Worm (Caenorhabditis elegans) whole organism, L4/young adult: ENCODE data around the gene C01G10.7.

Experiments
- W03F9.2 ChIP-seq: fragments of 150-350 bp; optimal IDR thresholded peaks from 2 replicates; lab custom pipeline; 2014; ENCODE audit warnings: missing biosample characterization, missing genetic modification characterization
- dao-5 ChIP-seq: sonication (generic microtip); optimal IDR thresholded peaks from 2 replicates; lab custom pipeline; 2016; ENCODE audit warnings: missing genotype, missing genetic modification characterization, moderate library complexity, missing compliant biosample characterization
- him-1 ChIP-seq: sonication (generic microtip); optimal IDR thresholded peaks from 2 replicates; lab custom pipeline; 2016; ENCODE audit warnings: missing genotype, missing genetic modification reagents, missing genetic modification characterization, missing compliant biosample characterization

Gene C01G10.7

ce11 chrV:15127413-15127812 is 41.9 kb downstream of the C01G10.7 start, which contains the start of gene srj-27:
Gene srj-27 (minus strand): TSS chrV:15127513.
- TF ChIP-seq him-1 (no peak), dao-5 (tag; lab: Kevin White, UChicago) (no peak), W03F9.2 (tag; lab: Kevin White, UChicago) (no peak)

ce11 chrV:15127955-15128354 is 42.4 kb downstream of the C01G10.7 start, which contains the start of gene srr-7:
Gene srr-7 (plus strand): TSS chrV:15128255.
- TF ChIP-seq W03F9.2 (tag; lab: Kevin White, UChicago) (no peak), him-1 (no peak), dao-5 (tag; lab: Kevin White, UChicago) (no peak)

ce11 chrV:15132423-15132822 is 46.9 kb downstream of the C01G10.7 start, which contains the start of gene str-171:
Gene str-171 (minus strand): TSS chrV:15132523.
- TF ChIP-seq dao-5 (tag; lab: Kevin White, UChicago) (no peak), him-1 (no peak), W03F9.2 (tag; lab: Kevin White, UChicago) (no peak)

- TF ChIP-seq dao-5 (tag; lab: Kevin White, UChicago) (no peak), him-1 (no peak), W03F9.2 (tag; lab: Kevin White, UChicago) (no peak)
Measured at ce11 chrV:15133812-15134211, 48.3 kb downstream of the C01G10.7 start.
